Worm (Caenorhabditis elegans): ENCODE data around the gene rap-1.

- TF ChIP-seq unc-62 (GFP tag; optimal IDR thresholded peaks at IDR 0.05) (no peak), skn-1 (tag; optimal IDR thresholded peaks at IDR 0.05) (no peak), nhr-90 (tag; optimal IDR thresholded peaks at IDR 0.05; ENCODE audit: poor library complexity) (no peak), mep-1 (tag; optimal IDR thresholded peaks at IDR 0.05) (no peak), ama-1 (optimal IDR thresholded peaks at IDR 0.05) (no peak), lin-35 (GFP tag; optimal IDR thresholded peaks at IDR 0.05) (no peak), isw-1 (GFP tag; IDR thresholded peaks at IDR 0.05) (no peak), nhr-76 (tag; optimal IDR thresholded peaks at IDR 0.05) (no peak), C04F5.9 (tag; optimal IDR thresholded peaks at IDR 0.05) (no peak), ztf-11 (tag; optimal IDR thresholded peaks at IDR 0.05) (no peak), aha-1 (tag; optimal IDR thresholded peaks at IDR 0.05) (no peak), pag-3 (tag; optimal IDR thresholded peaks at IDR 0.05; ENCODE audit: borderline replicate concordance, insufficient read depth) (no peak), mef-2 (tag; optimal IDR thresholded peaks at IDR 0.05) (no peak), tbx-2 (tag; optimal IDR thresholded peaks at IDR 0.05) (no peak)
These were observed 47.2 kb upstream of the rap-1 start, which contains the start of gene C53B4.2 for ce11 chrIV:8965883-8966282.

Measured in whole organism, L1 larva.